Worm (Caenorhabditis elegans) whole organism, L4 larva: ENCODE data around the gene skih-2.

Experiments used
- D1046.2 ChIP-seq: fragments of 200-800 bp; sonication (Bioruptor generic); IDR thresholded peaks from 2 replicates; pipeline ENCODE4 v1.3.6; 2022; ENCODE audit warnings: missing genetic modification characterization, missing compliant biosample characterization
- F26F4.8 ChIP-seq: fragments of 200-800 bp; sonication (Bioruptor generic); conservative IDR thresholded peaks from 2 replicates; pipeline ENCODE4 v1.3.6; 2022; ENCODE audit warnings: missing genetic modification characterization, missing compliant biosample characterization
- F37D6.2 ChIP-seq: sonication (generic microtip); optimal IDR thresholded peaks from 2 replicates; lab custom pipeline; 2016; ENCODE audit warnings: mild to moderate bottlenecking, missing genetic modification characterization, missing compliant biosample characterization
- F44E2.7 ChIP-seq: fragments of 200-800 bp; sonication (Bioruptor generic); IDR thresholded peaks from 2 replicates; pipeline ENCODE4 v2.1.2; 2022; ENCODE audit warnings: missing genetic modification characterization, missing compliant biosample characterization
- F49E8.2 ChIP-seq: sonication (generic microtip); optimal IDR thresholded peaks from 2 replicates; lab custom pipeline; 2016; ENCODE audit warnings: missing compliant biosample characterization, mild to moderate bottlenecking, missing genetic modification characterization, borderline replicate concordance
- R02D3.7 ChIP-seq: fragments of 150-350 bp; sonication (generic microtip); optimal IDR thresholded peaks from 3 replicates; lab custom pipeline; 2014; ENCODE audit warnings: missing biosample characterization, missing genetic modification characterization
- T20F7.1 ChIP-seq: fragments of 200-800 bp; sonication (Bioruptor generic); optimal IDR thresholded peaks from 2 replicates; lab custom pipeline; 2018; ENCODE audit warnings: mild to moderate bottlenecking, missing genetic modification characterization, missing compliant biosample characterization
- T26A8.4 ChIP-seq: fragments of 200-800 bp; sonication (Bioruptor generic); IDR thresholded peaks from 2 replicates; pipeline ENCODE4 v1.3.6; 2022; ENCODE audit warnings: missing genetic modification characterization, missing compliant biosample characterization
- Y105C5A.15 ChIP-seq: fragments of 200-800 bp; sonication (Bioruptor generic); IDR thresholded peaks from 2 replicates; pipeline ENCODE4 v1.3.6; 2022; ENCODE audit warnings: missing genetic modification characterization, missing compliant biosample characterization
- Y5F2A.4 ChIP-seq: fragments of 200-800 bp; sonication (Bioruptor generic); optimal IDR thresholded peaks from 2 replicates; lab custom pipeline; 2018; ENCODE audit warnings: mild to moderate bottlenecking, missing genetic modification characterization, missing compliant biosample characterization
- aha-1 ChIP-seq: fragments of 150-350 bp; peaks from one replicate; lab custom pipeline; 2014; ENCODE audit warnings: missing biosample characterization, missing genetic modification characterization
- arid-1 ChIP-seq: fragments of 200-800 bp; sonication (Bioruptor generic); conservative IDR thresholded peaks from 2 replicates; pipeline ENCODE4 v1.3.6; 2022; ENCODE audit warnings: missing genetic modification reagents, missing genetic modification characterization, missing compliant biosample characterization
- attf-4 ChIP-seq: sonication (generic microtip); optimal IDR thresholded peaks from 3 replicates; lab custom pipeline; 2017; ENCODE audit warnings: missing biosample characterization, missing genetic modification characterization
- ceh-62 ChIP-seq: sonication (generic microtip); optimal IDR thresholded peaks from 2 replicates; lab custom pipeline; 2017; ENCODE audit warnings: missing biosample characterization, missing genetic modification characterization
- daf-8 ChIP-seq: fragments of 200-800 bp; sonication (Bioruptor generic); IDR thresholded peaks from 2 replicates; pipeline ENCODE4 v1.3.6; 2022; ENCODE audit warnings: missing genetic modification characterization, missing compliant biosample characterization
- dmd-6 ChIP-seq: fragments of 200-800 bp; sonication (Bioruptor generic); IDR thresholded peaks from 2 replicates; pipeline ENCODE4 v1.3.6; 2022; ENCODE audit warnings: missing genetic modification reagents, missing genetic modification characterization, missing compliant biosample characterization
- dpl-1 ChIP-seq: fragments of 150-350 bp; optimal IDR thresholded peaks from 2 replicates; lab custom pipeline; 2014; ENCODE audit warnings: missing biosample characterization, missing genetic modification reagents, missing genetic modification characterization
- dve-1 ChIP-seq: sonication (generic microtip); optimal IDR thresholded peaks from 2 replicates; lab custom pipeline; 2017; ENCODE audit warnings: antibody characterized with exemption, mild to moderate bottlenecking, missing genetic modification characterization, missing compliant biosample characterization; ENCODE audit not compliant: insufficient read depth
- egl-27 ChIP-seq: sonication (generic microtip); optimal IDR thresholded peaks from 3 replicates; lab custom pipeline; 2017; ENCODE audit warnings: missing biosample characterization, missing genetic modification reagents, missing genetic modification characterization
- fkh-10 ChIP-seq: fragments of 150-350 bp; optimal IDR thresholded peaks from 2 replicates; lab custom pipeline; 2014; ENCODE audit warnings: missing biosample characterization, missing genetic modification reagents, missing genetic modification characterization
- gei-8 ChIP-seq: fragments of 200-800 bp; sonication (Bioruptor generic); optimal IDR thresholded peaks from 2 replicates; lab custom pipeline; 2018; ENCODE audit warnings: mild to moderate bottlenecking, missing genetic modification characterization, missing compliant biosample characterization
- hlh-11 ChIP-seq: fragments of 200-800 bp; sonication (Bioruptor generic); optimal IDR thresholded peaks from 2 replicates; lab custom pipeline; 2018; ENCODE audit warnings: mild to moderate bottlenecking, missing genetic modification characterization, missing compliant biosample characterization
- hlh-30 ChIP-seq: sonication (generic microtip); optimal IDR thresholded peaks from 2 replicates; lab custom pipeline; 2017; ENCODE audit warnings: antibody characterized with exemption, mild to moderate bottlenecking, missing genetic modification characterization, missing compliant biosample characterization; ENCODE audit not compliant: insufficient read depth
- jun-1 ChIP-seq: fragments of 150-350 bp; optimal IDR thresholded peaks from 2 replicates; lab custom pipeline; 2014; ENCODE audit warnings: missing biosample characterization, missing genetic modification reagents, missing genetic modification characterization
- lim-7 ChIP-seq: fragments of 200-800 bp; sonication (Bioruptor generic); IDR thresholded peaks from 2 replicates; pipeline ENCODE4 v1.3.6; 2022; ENCODE audit warnings: missing genetic modification characterization, missing compliant biosample characterization
- lin-1 ChIP-seq: fragments of 200-800 bp; sonication (Bioruptor generic); IDR thresholded peaks from 2 replicates; pipeline ENCODE4 v1.3.6; 2022; ENCODE audit warnings: missing genetic modification reagents, missing genetic modification characterization, missing compliant biosample characterization
- lin-29 ChIP-seq: fragments of 200-800 bp; sonication (Bioruptor generic); IDR thresholded peaks from 2 replicates; pipeline ENCODE4 v1.3.6; 2022; ENCODE audit warnings: missing genetic modification reagents, missing genetic modification characterization, missing compliant biosample characterization
- lir-3 ChIP-seq: sonication (generic microtip); optimal IDR thresholded peaks from 2 replicates; lab custom pipeline; 2016; ENCODE audit warnings: mild to moderate bottlenecking, missing genetic modification characterization, missing compliant biosample characterization
- mdt-29 ChIP-seq: fragments of 200-800 bp; sonication (Bioruptor generic); IDR thresholded peaks from 2 replicates; pipeline ENCODE4 v1.3.6; 2022; ENCODE audit warnings: missing genetic modification reagents, missing genetic modification characterization, missing compliant biosample characterization
- mep-1 ChIP-seq: fragments of 150-350 bp; sonication (generic microtip); optimal IDR thresholded peaks from 3 replicates; lab custom pipeline; 2014; ENCODE audit warnings: missing biosample characterization, missing genetic modification characterization
- mes-2 ChIP-seq: sonication (generic microtip); optimal IDR thresholded peaks from 2 replicates; lab custom pipeline; 2016; ENCODE audit warnings: missing genotype, mild to moderate bottlenecking, missing genetic modification characterization, missing compliant biosample characterization; ENCODE audit not compliant: poor library complexity, severe bottlenecking
- nhr-10 ChIP-seq: fragments of 150-350 bp; optimal IDR thresholded peaks from 2 replicates; lab custom pipeline; 2014; ENCODE audit warnings: missing biosample characterization, missing genetic modification characterization
- nhr-102 ChIP-seq: sonication (generic microtip); optimal IDR thresholded peaks from 2 replicates; lab custom pipeline; 2016; ENCODE audit warnings: mild to moderate bottlenecking, missing genetic modification characterization, moderate library complexity, missing compliant biosample characterization
- nhr-111 ChIP-seq: fragments of 200-800 bp; sonication (Bioruptor generic); optimal IDR thresholded peaks from 2 replicates; lab custom pipeline; 2018; ENCODE audit warnings: mild to moderate bottlenecking, missing genetic modification characterization, missing compliant biosample characterization
- nhr-237 ChIP-seq: sonication (generic microtip); optimal IDR thresholded peaks from 2 replicates; lab custom pipeline; 2017; ENCODE audit warnings: missing biosample characterization, missing genetic modification characterization
- nhr-28 ChIP-seq: fragments of 150-350 bp; optimal IDR thresholded peaks from 2 replicates; lab custom pipeline; 2014; ENCODE audit warnings: missing biosample characterization, missing genetic modification characterization
- nhr-6 ChIP-seq: fragments of 150-350 bp; optimal IDR thresholded peaks from 2 replicates; lab custom pipeline; 2014; ENCODE audit warnings: missing biosample characterization, missing genetic modification characterization
- rbr-2 ChIP-seq: sonication (generic microtip); optimal IDR thresholded peaks from 2 replicates; lab custom pipeline; 2016; ENCODE audit warnings: missing genotype, missing genetic modification characterization, missing compliant biosample characterization
- sdz-12 ChIP-seq: fragments of 200-800 bp; sonication (Bioruptor generic); optimal IDR thresholded peaks from 2 replicates; lab custom pipeline; 2018; ENCODE audit warnings: mild to moderate bottlenecking, missing genetic modification characterization, missing compliant biosample characterization
- set-16 ChIP-seq: fragments of 200-800 bp; sonication (Bioruptor generic); IDR thresholded peaks from 2 replicates; pipeline ENCODE4 v1.3.6; 2022; ENCODE audit warnings: missing genetic modification reagents, missing genetic modification characterization, missing compliant biosample characterization
- snpc-1.2 ChIP-seq: fragments of 200-800 bp; sonication (Bioruptor generic); IDR thresholded peaks from 2 replicates; pipeline ENCODE4 v1.3.6; 2022; ENCODE audit warnings: missing genetic modification reagents, missing genetic modification characterization, missing compliant biosample characterization
- spr-1 ChIP-seq: sonication (generic microtip); optimal IDR thresholded peaks from 2 replicates; lab custom pipeline; 2016; ENCODE audit warnings: mild to moderate bottlenecking, missing genetic modification characterization, missing compliant biosample characterization
- tra-1 ChIP-seq: fragments of 200-800 bp; sonication (Bioruptor generic); IDR thresholded peaks from 2 replicates; pipeline ENCODE4 v1.3.6; 2022; ENCODE audit warnings: missing genetic modification reagents, missing genetic modification characterization, missing compliant biosample characterization
- unc-130 ChIP-seq: sonication (generic microtip); optimal IDR thresholded peaks from 2 replicates; lab custom pipeline; 2016; ENCODE audit warnings: missing genetic modification reagents, missing genetic modification characterization, missing compliant biosample characterization
- unc-39 ChIP-seq: sonication (generic microtip); optimal IDR thresholded peaks from 2 replicates; lab custom pipeline; 2017; ENCODE audit warnings: missing biosample characterization, missing genetic modification characterization
- unc-62 ChIP-seq, 3 experiments: fragments of 150-350 bp in 1 of 3; sonication (generic microtip); optimal IDR thresholded peaks in 2 of 3; peaks in 1 of 3; 1 replicate in 1 of 3; 2 replicates in 2 of 3; lab custom pipeline; 2014 to 2017; ENCODE audit warnings: missing biosample characterization in 3 of 3, missing genetic modification characterization in 3 of 3, missing genetic modification reagents in 3 of 3, missing genotype in 1 of 3
- vab-7 ChIP-seq: fragments of 200-800 bp; sonication (Bioruptor generic); IDR thresholded peaks from 2 replicates; pipeline ENCODE4 v1.3.6; 2022; ENCODE audit warnings: missing genetic modification reagents, missing genetic modification characterization, missing compliant biosample characterization
- zag-1 ChIP-seq: fragments of 150-350 bp; optimal IDR thresholded peaks from 2 replicates; lab custom pipeline; 2014; ENCODE audit warnings: missing biosample characterization, missing genetic modification characterization
- zip-2 ChIP-seq: fragments of 150-350 bp; optimal IDR thresholded peaks from 2 replicates; lab custom pipeline; 2014; ENCODE audit warnings: missing biosample characterization, missing genetic modification characterization

skih-2 gene

DNA sequence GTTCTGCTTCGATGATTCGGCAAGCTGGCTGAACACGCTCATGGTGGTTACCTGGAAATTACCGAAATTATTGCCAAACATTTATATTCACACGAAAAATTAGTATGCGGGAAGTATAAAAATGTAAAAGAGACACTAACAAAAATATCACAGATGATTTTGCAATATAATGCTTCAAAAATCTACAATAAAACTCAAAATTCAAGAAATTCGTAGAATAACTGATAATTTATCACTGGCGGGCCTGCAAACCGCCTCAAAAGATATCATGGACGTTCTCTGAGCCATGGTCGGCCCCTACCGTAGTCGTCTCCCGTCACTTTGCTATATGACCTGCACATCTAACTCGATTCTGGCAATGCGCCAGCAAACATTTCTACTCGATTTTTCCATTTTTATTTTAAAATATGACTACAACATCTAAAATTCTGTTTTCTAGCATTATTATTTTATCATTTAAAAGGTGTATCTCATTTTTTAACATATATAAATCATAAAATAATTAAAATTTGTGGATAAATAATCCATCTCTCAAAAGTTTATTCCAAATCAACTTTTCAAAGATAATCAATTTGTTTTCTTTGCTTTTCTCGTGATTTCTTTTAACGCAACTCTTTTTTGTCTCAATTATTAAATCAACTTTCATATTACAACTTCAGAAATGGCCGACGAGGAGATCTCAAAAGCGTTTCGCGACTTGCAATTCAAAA lies 7.4 kb upstream of the skih-2 start, which contains the start of the genes F01G4.6 and pfd-1 (continued):
- TF ChIP-seq nhr-6 (peak; percentile 92), R02D3.7 (tag; lab: Kevin White, UChicago) (no peak), F37D6.2 (peak; percentile 79), hlh-11 (tag; lab: Kevin White, UChicago) (peak; percentile 92), vab-7 (GFP tag; lab: Robert Waterston, UW) (peak; percentile 55; the same call in 1 of the 2 replicates), T26A8.4 (GFP tag; lab: Robert Waterston, UW) (peak; percentile 89), lin-29 (GFP tag; lab: Robert Waterston, UW) (peak; percentile 71; the same call in 1 of the 2 replicates), F49E8.2 (no peak), rbr-2 (tag; lab: Kevin White, UChicago) (peak; percentile 91), set-16 (peak; percentile 18; the same call in 1 of the 2 replicates), D1046.2 (GFP tag; lab: Robert Waterston, UW) (no peak), egl-27 (tag; lab: Kevin White, UChicago) (no peak), spr-1 (tag; lab: Kevin White, UChicago) (peak; percentile 42), F26F4.8 (GFP tag; lab: Robert Waterston, UW) (no peak), mes-2 (tag; lab: Kevin White, UChicago) (peak; percentile 93), lin-1 (peak; percentile 90), unc-62 (GFP tag; optimal IDR thresholded peaks at IDR 0.05 in 1 of 2; lab: Kevin White, UChicago) (peak in 1 of 2 experiments; percentile 21), unc-62 (tag; optimal IDR thresholded peaks at IDR 0.05; lab: Kevin White, UChicago) (no peak), mep-1 (tag; lab: Kevin White, UChicago) (peak; percentile 96), aha-1 (tag; lab: Kevin White, UChicago) (peak; percentile 93), fkh-10 (GFP tag; lab: Kevin White, UChicago) (peak; percentile 67), Y105C5A.15 (no peak), zip-2 (tag; lab: Kevin White, UChicago) (peak; percentile 42), zag-1 (peak; percentile 84), Y5F2A.4 (GFP tag; lab: Kevin White, UChicago) (no peak), arid-1 (GFP tag; lab: Robert Waterston, UW) (peak; percentile 91), dve-1 (tag; lab: Kevin White, UChicago) (peak; percentile 99), T20F7.1 (no peak), sdz-12 (GFP tag; lab: Kevin White, UChicago) (peak; percentile 30), nhr-28 (tag; lab: Kevin White, UChicago) (peak; percentile 87), lim-7 (no peak), daf-8 (GFP tag; lab: Robert Waterston, UW) (no peak), ceh-62 (tag; lab: Kevin White, UChicago) (no peak), jun-1 (tag; lab: Kevin White, UChicago) (peak; percentile 83), mdt-29 (GFP tag; lab: Robert Waterston, UW) (peak; percentile 49; the same call in 1 of the 2 replicates), tra-1 (GFP tag; lab: Robert Waterston, UW) (0 out of 2 replicates have a peak, but pooled peaks have one; percentile 11), gei-8 (peak; percentile 45), unc-130 (GFP tag; lab: Kevin White, UChicago) (peak; percentile 24)

DNA sequence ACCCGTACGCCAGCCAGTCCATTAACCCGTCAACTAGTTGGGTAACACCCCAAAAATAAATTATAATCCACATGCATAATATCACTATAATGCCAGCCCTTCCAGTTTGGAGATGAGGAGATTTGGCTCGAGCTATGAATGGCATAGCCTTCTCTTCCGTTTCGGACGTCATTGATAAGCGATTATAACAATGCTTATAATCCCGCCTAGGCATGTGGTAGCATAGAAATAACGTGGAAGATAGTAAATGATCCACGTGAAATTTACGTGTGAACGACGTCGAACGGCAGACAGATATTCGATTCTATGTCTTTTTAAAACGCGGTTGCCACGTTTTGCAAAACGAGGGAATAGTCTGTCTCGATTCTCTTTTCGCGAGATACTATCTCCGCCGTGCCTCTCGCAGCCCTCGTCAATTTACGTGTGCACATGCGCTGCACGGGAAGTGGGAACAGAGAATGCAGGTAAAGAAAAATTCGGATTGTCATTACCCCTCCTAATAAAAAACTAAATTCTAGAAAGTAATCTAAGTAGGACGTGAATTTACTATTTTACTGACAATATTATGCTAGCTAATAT lies 6.7 kb upstream of the skih-2 start:
- 0 out of 2 replicates have a peak, but pooled peaks have one; percentile 10 for TF ChIP-seq snpc-1.2 (GFP tag; lab: Robert Waterston, UW)
- TF ChIP-seq F44E2.7 (GFP tag; lab: Robert Waterston, UW): no peak
- TF ChIP-seq lir-3: no peak
- no peak for TF ChIP-seq nhr-111 (GFP tag; lab: Kevin White, UChicago)
- peak; percentile 49 for TF ChIP-seq hlh-30 (tag; lab: Kevin White, UChicago)
- TF ChIP-seq hlh-11 (tag; lab: Kevin White, UChicago): peak; percentile 49
- no peak for TF ChIP-seq nhr-102 (tag; lab: Kevin White, UChicago)
- no peak for TF ChIP-seq T20F7.1
- no peak for TF ChIP-seq attf-4 (tag; lab: Kevin White, UChicago)
- no peak for TF ChIP-seq nhr-10 (tag; lab: Kevin White, UChicago)
- TF ChIP-seq nhr-237: no peak
- TF ChIP-seq dpl-1: peak; percentile 17
- TF ChIP-seq unc-39 (tag; lab: Kevin White, UChicago): no peak
- TF ChIP-seq F37D6.2: no peak
- peak; percentile 59 for TF ChIP-seq dmd-6 (GFP tag; lab: Robert Waterston, UW)
- TF ChIP-seq zag-1: no peak
- no peak for TF ChIP-seq tra-1 (GFP tag; lab: Robert Waterston, UW)
